Worm (Caenorhabditis elegans) whole organism, young adult: ENCODE measurements around the gene best-23.

ENCODE experiments used
- B0035.1 ChIP-seq: sonication (generic microtip); optimal IDR thresholded peaks from 2 replicates; lab custom pipeline; 2016; ENCODE audit warnings: missing genetic modification characterization, mild to moderate bottlenecking, missing compliant biosample characterization, missing genotype, missing genetic modification reagents
- C06A6.2 ChIP-seq: fragments of 200-800 bp; sonication (Bioruptor generic); conservative IDR thresholded peaks from 2 replicates; pipeline ENCODE4 v1.3.6; 2022; ENCODE audit warnings: missing genetic modification characterization, missing compliant biosample characterization
- Y56A3A.18 ChIP-seq: fragments of 200-800 bp; sonication (Bioruptor generic); IDR thresholded peaks from 2 replicates; pipeline ENCODE4 v1.3.6; 2022; ENCODE audit warnings: missing genetic modification reagents, missing genetic modification characterization, missing compliant biosample characterization
- ama-1 ChIP-seq, 3 experiments: fragments of 150-350 bp in 1 of 3; sonication (generic microtip) in 2 of 3; optimal IDR thresholded peaks; 2 replicates each; lab custom pipeline; 2014 to 2018; ENCODE audit warnings: missing biosample characterization in 2 of 3, missing genetic modification characterization in 2 of 3, missing genetic modification reagents in 2 of 3
- bed-1 ChIP-seq: fragments of 200-800 bp; sonication (Bioruptor generic); IDR thresholded peaks from 2 replicates; pipeline ENCODE4 v1.3.6; 2022; ENCODE audit warnings: missing genetic modification reagents, missing genetic modification characterization, missing compliant biosample characterization
- cebp-2 ChIP-seq: fragments of 200-800 bp; sonication (Bioruptor generic); IDR thresholded peaks from 2 replicates; pipeline ENCODE4 v1.3.6; 2022; ENCODE audit warnings: missing genetic modification characterization, missing compliant biosample characterization
- die-1 ChIP-seq: sonication (generic microtip); optimal IDR thresholded peaks from 2 replicates; lab custom pipeline; 2016; ENCODE audit warnings: missing genotype, mild to moderate bottlenecking, missing genetic modification characterization, missing compliant biosample characterization
- hmg-1.2 ChIP-seq: fragments of 200-800 bp; sonication (Bioruptor generic); IDR thresholded peaks from 2 replicates; pipeline ENCODE4 v1.3.6; 2022; ENCODE audit warnings: missing genetic modification reagents, missing genetic modification characterization, missing compliant biosample characterization
- madf-10 ChIP-seq: sonication (generic microtip); optimal IDR thresholded peaks from 2 replicates; lab custom pipeline; 2016; ENCODE audit warnings: mild to moderate bottlenecking, missing genetic modification characterization, missing compliant biosample characterization
- pbrm-1 ChIP-seq: fragments of 200-800 bp; sonication (Bioruptor generic); IDR thresholded peaks from 2 replicates; pipeline ENCODE4 v1.3.6; 2022; ENCODE audit warnings: missing genetic modification reagents, missing genetic modification characterization, missing compliant biosample characterization
- rpc-1 ChIP-seq, 2 experiments: fragments of 150-350 bp in 1 of 2; sonication (generic microtip) in 1 of 2; optimal IDR thresholded peaks; 2 replicates each; lab custom pipeline; 2014 to 2018; ENCODE audit warnings: missing biosample characterization in 1 of 2, missing genetic modification characterization in 1 of 2, missing genetic modification reagents in 1 of 2, missing genotype in 1 of 2
- unc-62 ChIP-seq: fragments of 150-350 bp; optimal IDR thresholded peaks from 2 replicates; lab custom pipeline; 2014; ENCODE audit warnings: missing biosample characterization, missing genetic modification reagents, missing genetic modification characterization
- ztf-3 ChIP-seq: fragments of 200-800 bp; sonication (Bioruptor generic); optimal IDR thresholded peaks from 2 replicates; lab custom pipeline; 2018; ENCODE audit warnings: mild to moderate bottlenecking, missing genetic modification characterization, missing compliant biosample characterization

DNA sequence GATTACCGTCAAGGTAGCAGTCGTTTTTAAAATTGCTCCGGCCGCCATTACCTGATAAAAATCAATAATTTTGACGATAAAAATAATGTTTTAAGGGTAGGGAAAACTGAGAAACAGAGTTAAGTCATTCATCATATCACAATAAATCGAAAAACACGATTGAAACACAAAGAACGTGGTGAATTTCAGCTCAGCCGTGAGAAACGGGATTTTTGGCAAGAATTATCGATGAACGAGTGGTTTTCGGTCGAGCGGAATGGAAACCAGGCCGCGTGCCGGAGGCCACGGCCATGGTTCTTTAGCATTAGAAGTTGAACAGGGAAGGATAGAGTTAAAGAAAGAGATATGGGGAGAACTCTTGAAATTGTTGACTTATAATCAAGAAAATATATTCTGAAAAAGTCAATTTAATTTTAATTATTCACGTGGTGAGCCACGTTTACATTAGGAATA, 28.1 kb downstream of the best-23 start, which contains the start of the genes vha-4 and T01H3.5:
- TF ChIP-seq cebp-2 (GFP tag; lab: Robert Waterston, UW) (no peak), bed-1 (no peak), ama-1 (optimal IDR thresholded peaks at IDR 0.05; lab: Kevin White, UChicago) (no peak), ama-1 (GFP tag; optimal IDR thresholded peaks at IDR 0.05; lab: Kevin White, UChicago) (no peak), Y56A3A.18 (GFP tag; lab: Robert Waterston, UW) (no peak), pbrm-1 (GFP tag; lab: Robert Waterston, UW) (no peak), unc-62 (GFP tag; lab: Kevin White, UChicago) (no peak), B0035.1 (no peak), ztf-3 (GFP tag; lab: Kevin White, UChicago) (no peak), C06A6.2 (GFP tag; lab: Robert Waterston, UW) (no peak), hmg-1.2 (GFP tag; lab: Robert Waterston, UW) (no peak), madf-10 (tag; lab: Kevin White, UChicago) (no peak), rpc-1 (optimal IDR thresholded peaks at IDR 0.05; lab: Kevin White, UChicago) (no peak), rpc-1 (tag; optimal IDR thresholded peaks at IDR 0.05; lab: Kevin White, UChicago) (no peak), die-1 (tag; lab: Kevin White, UChicago) (no peak)
